Fruit fly (Drosophila melanogaster): ENCODE results near the gene Smyd3.

The Smyd3 gene

dm6 chrX:2603851-2604505 is 4.7 kb downstream of the Smyd3 start, which contains the start of the genes Klp3A and Zw10 (continued):
- TF ChIP-seq CG8089 (GFP tag; optimal IDR thresholded peaks at IDR 0.05) (no peak), p53 (GFP tag; optimal IDR thresholded peaks at IDR 0.05) (no peak), CG17328 (GFP tag; IDR thresholded peaks at IDR 0.05) (no peak), CG4617 (GFP tag; optimal IDR thresholded peaks at IDR 0.05; ENCODE audit: borderline replicate concordance) (no peak), otp (GFP tag; IDR thresholded peaks at IDR 0.05) (no peak), insv (GFP tag; optimal IDR thresholded peaks at IDR 0.05) (no peak), croc (GFP tag; conservative IDR thresholded peaks at IDR 0.05) (no peak), CG17359 (tag; optimal IDR thresholded peaks at IDR 0.05) (no peak), CG3847 (GFP tag; IDR thresholded peaks at IDR 0.05) (no peak), gcm2 (GFP tag; optimal IDR thresholded peaks at IDR 0.05) (no peak), CG11504 (tag; optimal IDR thresholded peaks at IDR 0.05) (no peak), CG12942 (GFP tag; optimal IDR thresholded peaks at IDR 0.05) (no peak), schlank (tag; optimal IDR thresholded peaks at IDR 0.05) (no peak), CG4424 (GFP tag; optimal IDR thresholded peaks at IDR 0.05) (no peak), twi (tag; optimal IDR thresholded peaks at IDR 0.05) (peak; percentile 10), Hsf (GFP tag; optimal IDR thresholded peaks at IDR 0.05) (no peak), fd102C (GFP tag; optimal IDR thresholded peaks at IDR 0.05) (no peak), BEAF-32 (GFP tag; optimal IDR thresholded peaks at IDR 0.05) (peak; percentile 69), CG2712 (tag; optimal IDR thresholded peaks at IDR 0.05) (no peak), lmd (GFP tag; IDR thresholded peaks at IDR 0.05) (0 out of 2 replicates have a peak, but pooled peaks have one; percentile 7), CG11560 (tag; IDR thresholded peaks at IDR 0.05) (no peak), Gsc (GFP tag; IDR thresholded peaks at IDR 0.05) (no peak), vfl (GFP tag; optimal IDR thresholded peaks at IDR 0.05) (no peak), Bteb2 (GFP tag; optimal IDR thresholded peaks at IDR 0.05) (no peak), CG11456 (GFP tag; IDR thresholded peaks at IDR 0.05) (0 out of 3 replicates have a peak, but pooled peaks have one; percentile 14), CG13424 (tag; optimal IDR thresholded peaks at IDR 0.05) (peak; percentile 23), CG3995 (GFP tag; optimal IDR thresholded peaks at IDR 0.05) (no peak), Dref (GFP tag; IDR thresholded peaks at IDR 0.05) (peak; percentile 63), knrl (GFP tag; IDR thresholded peaks at IDR 0.05; ENCODE audit: partially characterized antibody) (peak; percentile 61; the same call in 2 of the 3 replicates), NK7.1 (GFP tag; optimal IDR thresholded peaks at IDR 0.05) (no peak), CG2120 (GFP tag; optimal IDR thresholded peaks at IDR 0.05) (peak; percentile 45), CG11723 (GFP tag; optimal IDR thresholded peaks at IDR 0.05) (no peak), NC2α (GFP tag; optimal IDR thresholded peaks at IDR 0.05) (no peak), so (GFP tag; IDR thresholded peaks at IDR 0.05) (no peak), pfk (GFP tag; optimal IDR thresholded peaks at IDR 0.05) (no peak), D19A (tag; optimal IDR thresholded peaks at IDR 0.05) (no peak), CkIIα-i1 (GFP tag; IDR thresholded peaks at IDR 0.05) (no peak), toy (GFP tag; IDR thresholded peaks at IDR 0.05) (no peak), CG11696 (GFP tag; IDR thresholded peaks at IDR 0.05) (no peak), CG8388 (GFP tag; optimal IDR thresholded peaks at IDR 0.05) (no peak), pros (GFP tag; optimal IDR thresholded peaks at IDR 0.05) (no peak), nau (GFP tag; optimal IDR thresholded peaks at IDR 0.05) (no peak), Mrtf (GFP tag; IDR thresholded peaks at IDR 0.05) (no peak), CG1024 (GFP tag; IDR thresholded peaks at IDR 0.05) (no peak), sna (GFP tag; IDR thresholded peaks at IDR 0.05; ENCODE audit: partially characterized antibody) (peak; percentile 63; the same call in 1 of the 2 replicates), Taf1 (GFP tag; IDR thresholded peaks at IDR 0.05) (no peak), CG9727 (GFP tag; optimal IDR thresholded peaks at IDR 0.05) (peak; percentile 13), bowl (GFP tag; IDR thresholded peaks at IDR 0.05) (no peak), Sry-β (GFP tag; optimal IDR thresholded peaks at IDR 0.05) (peak; percentile 86), zfh2 (GFP tag; optimal IDR thresholded peaks at IDR 0.05) (peak; percentile 30), Nf-YB (GFP tag; optimal IDR thresholded peaks at IDR 0.05) (no peak)
